Fruit fly (Drosophila melanogaster) whole organism, wandering third instar larva: ENCODE results near the gene CG34178.

Experiments used
- Abd-B ChIP-seq: fragments of >200 bp; optimal IDR thresholded peaks from 2 replicates; lab custom pipeline; 2017; ENCODE audit warnings: missing biosample characterization, missing genetic modification characterization
- CG32264 ChIP-seq: fragments of 200-800 bp; sonication (Bioruptor generic); optimal IDR thresholded peaks from 2 replicates; lab custom pipeline; 2016; ENCODE audit warnings: missing biosample characterization, missing genetic modification characterization
- CG9705 ChIP-seq: fragments of 200-800 bp; sonication (Bioruptor generic); optimal IDR thresholded peaks from 2 replicates; lab custom pipeline; 2018; ENCODE audit warnings: missing biosample characterization, mild to moderate bottlenecking, missing genetic modification characterization
- CrebA ChIP-seq: fragments of 200-800 bp; sonication (Bioruptor generic); optimal IDR thresholded peaks from 2 replicates; lab custom pipeline; 2016; ENCODE audit warnings: missing biosample characterization, mild to moderate bottlenecking, missing genetic modification characterization, borderline replicate concordance
- Dfd ChIP-seq: fragments of >200 bp; optimal IDR thresholded peaks from 2 replicates; lab custom pipeline; 2017; ENCODE audit warnings: missing biosample characterization, missing genetic modification characterization
- Dif ChIP-seq: fragments of 200-275, 200-300 bp; sonication (Bioruptor generic); optimal IDR thresholded peaks from 2 replicates; lab custom pipeline; 2018; ENCODE audit warnings: missing biosample characterization, missing genetic modification characterization; ENCODE audit not compliant: partially characterized antibody
- Hnf4 ChIP-seq: fragments of 200-800 bp; sonication (Bioruptor generic); optimal IDR thresholded peaks from 2 replicates; lab custom pipeline; 2016; ENCODE audit warnings: missing biosample characterization, mild to moderate bottlenecking, missing genetic modification characterization
- Hr78 ChIP-seq: fragments of >200 bp; optimal IDR thresholded peaks from 2 replicates; lab custom pipeline; 2017; ENCODE audit warnings: missing biosample characterization, missing genetic modification characterization
- Hr83 ChIP-seq: fragments of 200-300 bp; sonication (Bioruptor generic); optimal IDR thresholded peaks from 2 replicates; lab custom pipeline; 2016; ENCODE audit warnings: missing biosample characterization, mild to moderate bottlenecking, missing genetic modification characterization, moderate library complexity; ENCODE audit not compliant: poor library complexity, severe bottlenecking
- Mio ChIP-seq: sonication (Bioruptor generic); optimal IDR thresholded peaks from 2 replicates; lab custom pipeline; 2016; ENCODE audit warnings: missing biosample characterization, missing genetic modification characterization
- Myc ChIP-seq: fragments of >200 bp; optimal IDR thresholded peaks from 2 replicates; lab custom pipeline; 2017
- OdsH ChIP-seq: fragments of 200-800 bp; sonication (Bioruptor generic); optimal IDR thresholded peaks from 2 replicates; lab custom pipeline; 2016; ENCODE audit warnings: missing biosample characterization, mild to moderate bottlenecking, missing genetic modification characterization
- Sp1 ChIP-seq: fragments of 200-800 bp; sonication (Bioruptor generic); optimal IDR thresholded peaks from 3 replicates; lab custom pipeline; 2019; ENCODE audit warnings: missing biosample characterization, mild to moderate bottlenecking, missing genetic modification characterization, moderate library complexity
- brk ChIP-seq: fragments of 200-800 bp; sonication (Bioruptor generic); optimal IDR thresholded peaks from 2 replicates; lab custom pipeline; 2016; ENCODE audit warnings: missing biosample characterization, mild to moderate bottlenecking, missing genetic modification characterization
- dl ChIP-seq, 2 experiments: fragments of 175-275, 200-275 bp in 1 of 2; fragments of 200-275 bp in 1 of 2; sonication (Bioruptor generic); optimal IDR thresholded peaks; lab custom pipeline; 2018; ENCODE audit warnings: mild to moderate bottlenecking in 2 of 2, missing biosample characterization in 2 of 2, missing genetic modification characterization in 2 of 2, moderate library complexity in 2 of 2; ENCODE audit not compliant: partially characterized antibody in 2 of 2, insufficient read depth in 1 of 2
- foxo ChIP-seq, 2 experiments: fragments of 200-800 bp; sonication (Bioruptor generic); optimal IDR thresholded peaks; 2 replicates in 1 of 2; 3 replicates in 1 of 2; lab custom pipeline; 2016 to 2017; ENCODE audit warnings: missing biosample characterization in 2 of 2, missing genetic modification characterization in 2 of 2
- fru ChIP-seq: fragments of 200-800 bp; sonication (Bioruptor generic); optimal IDR thresholded peaks from 3 replicates; lab custom pipeline; 2016; ENCODE audit warnings: missing biosample characterization, mild to moderate bottlenecking, missing genetic modification characterization
- h ChIP-seq: fragments of 200-800 bp; sonication (Bioruptor generic); optimal IDR thresholded peaks from 3 replicates; lab custom pipeline; 2016; ENCODE audit warnings: missing biosample characterization, mild to moderate bottlenecking, missing genetic modification characterization
- jim ChIP-seq: fragments of 175-275, 200-325 bp; sonication (Bioruptor generic); optimal IDR thresholded peaks from 2 replicates; lab custom pipeline; 2016; ENCODE audit warnings: missing biosample characterization, mild to moderate bottlenecking, missing genetic modification characterization
- lola ChIP-seq: fragments of >200 bp; optimal IDR thresholded peaks from 2 replicates; lab custom pipeline; 2017; ENCODE audit warnings: missing biosample characterization, missing genetic modification characterization
- psq ChIP-seq: fragments of 200-800 bp; sonication (Bioruptor generic); optimal IDR thresholded peaks from 3 replicates; lab custom pipeline; 2017; ENCODE audit warnings: missing biosample characterization, mild to moderate bottlenecking, missing genetic modification characterization, moderate library complexity
- rgr ChIP-seq: fragments of 200-800 bp; sonication (Bioruptor generic); optimal IDR thresholded peaks from 3 replicates; lab custom pipeline; 2016; ENCODE audit warnings: missing biosample characterization, mild to moderate bottlenecking, missing genetic modification characterization
- tai ChIP-seq: sonication (Bioruptor generic); optimal IDR thresholded peaks from 2 replicates; lab custom pipeline; 2016; ENCODE audit warnings: missing biosample characterization, missing genetic modification characterization
- usp ChIP-seq: fragments of >200 bp; optimal IDR thresholded peaks from 2 replicates; lab custom pipeline; 2017; ENCODE audit warnings: missing biosample characterization, missing genetic modification characterization
- woc ChIP-seq: sonication (Bioruptor generic); optimal IDR thresholded peaks from 2 replicates; lab custom pipeline; 2016; ENCODE audit warnings: missing biosample characterization, mild to moderate bottlenecking, missing genetic modification characterization

CG34178 gene

DNA sequence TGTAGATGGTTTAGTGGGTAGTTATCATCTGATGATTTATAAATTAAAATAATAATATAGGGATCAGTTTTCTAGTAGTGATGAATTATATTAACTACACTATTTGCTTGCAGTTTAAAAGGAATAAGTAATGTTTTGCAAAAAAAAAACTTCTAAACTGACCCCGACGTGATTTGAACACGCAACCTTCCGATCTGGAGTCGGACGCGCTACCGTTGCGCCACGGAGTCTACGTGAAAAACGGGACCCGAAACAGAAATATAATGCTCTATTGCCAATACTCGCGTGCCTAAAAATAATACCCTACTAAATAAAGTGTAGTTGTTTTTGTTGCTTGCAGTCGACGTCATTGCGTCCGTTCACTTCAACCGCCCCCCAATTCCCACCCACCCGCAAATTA, 14.9 kb upstream of the CG34178 start:
- TF ChIP-seq CG32264 (GFP tag; lab: Kevin White, UChicago) (no peak), psq (GFP tag; lab: Kevin White, UChicago) (no peak), jim (GFP tag; lab: Kevin White, UChicago) (no peak), Hnf4 (GFP tag; lab: Kevin White, UChicago) (no peak), Myc (no peak), CrebA (no peak), lola (GFP tag; lab: Kevin White, UChicago) (no peak)

DNA sequence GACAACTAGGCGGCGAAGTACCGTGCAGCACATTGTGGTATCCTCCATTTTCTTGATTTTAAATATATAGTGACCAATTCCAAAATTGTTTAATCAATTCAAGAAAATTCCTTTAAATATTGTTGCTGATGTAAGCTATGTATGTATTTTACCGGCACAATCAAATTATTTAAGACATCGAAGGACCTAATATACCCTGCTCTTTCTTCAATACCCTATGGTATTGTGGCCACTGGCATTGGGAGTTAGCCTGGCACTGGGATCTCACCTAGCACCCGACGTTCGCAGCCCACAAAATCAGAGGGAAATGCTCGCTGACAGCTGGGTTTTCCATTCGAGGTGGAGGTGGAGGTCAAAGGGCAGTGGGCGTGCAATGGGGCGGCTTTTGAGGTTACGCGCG, 11.6 kb upstream of the CG34178 start:
- no peak for TF ChIP-seq Myc
- peak in 1 of 2 experiments; percentile 7 for TF ChIP-seq foxo (GFP tag; optimal IDR thresholded peaks at IDR 0.05; lab: Kevin White, UChicago)

DNA sequence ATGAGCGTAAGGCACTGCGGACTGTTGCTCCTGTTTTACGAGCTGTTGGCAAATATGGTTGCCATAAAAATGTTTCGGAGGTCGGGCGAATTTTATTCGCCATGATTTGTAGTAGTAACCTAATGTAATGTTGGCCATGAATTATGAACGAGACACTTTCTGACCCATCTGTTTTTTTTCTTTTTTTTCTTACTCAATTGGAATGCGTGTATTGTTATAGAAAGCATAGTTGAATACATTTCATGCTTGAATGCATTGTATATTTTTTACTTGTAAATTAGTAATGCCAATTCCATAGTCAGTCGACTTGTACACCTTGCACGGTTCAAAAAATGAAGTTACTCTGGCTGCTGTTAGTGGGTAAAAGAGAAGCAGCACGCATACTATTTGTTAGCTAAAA, 3.8 kb downstream of the CG34178 start, which contains the start of gene CG43056:
CG43056 (plus strand) TSS at position 301 of the 400 bp plus-strand sequence.
- TF ChIP-seq rgr (GFP tag; lab: Kevin White, UChicago) (no peak), Hr78 (GFP tag; lab: Kevin White, UChicago) (no peak), brk (no peak), Hr83 (no peak), psq (GFP tag; lab: Kevin White, UChicago) (no peak), jim (GFP tag; lab: Kevin White, UChicago) (no peak), usp (GFP tag; lab: Kevin White, UChicago) (no peak), tai (GFP tag; lab: Kevin White, UChicago) (no peak), fru (GFP tag; lab: Kevin White, UChicago) (no peak)
- TF ChIP-seq, all 38 proteins: peak for 0

DNA sequence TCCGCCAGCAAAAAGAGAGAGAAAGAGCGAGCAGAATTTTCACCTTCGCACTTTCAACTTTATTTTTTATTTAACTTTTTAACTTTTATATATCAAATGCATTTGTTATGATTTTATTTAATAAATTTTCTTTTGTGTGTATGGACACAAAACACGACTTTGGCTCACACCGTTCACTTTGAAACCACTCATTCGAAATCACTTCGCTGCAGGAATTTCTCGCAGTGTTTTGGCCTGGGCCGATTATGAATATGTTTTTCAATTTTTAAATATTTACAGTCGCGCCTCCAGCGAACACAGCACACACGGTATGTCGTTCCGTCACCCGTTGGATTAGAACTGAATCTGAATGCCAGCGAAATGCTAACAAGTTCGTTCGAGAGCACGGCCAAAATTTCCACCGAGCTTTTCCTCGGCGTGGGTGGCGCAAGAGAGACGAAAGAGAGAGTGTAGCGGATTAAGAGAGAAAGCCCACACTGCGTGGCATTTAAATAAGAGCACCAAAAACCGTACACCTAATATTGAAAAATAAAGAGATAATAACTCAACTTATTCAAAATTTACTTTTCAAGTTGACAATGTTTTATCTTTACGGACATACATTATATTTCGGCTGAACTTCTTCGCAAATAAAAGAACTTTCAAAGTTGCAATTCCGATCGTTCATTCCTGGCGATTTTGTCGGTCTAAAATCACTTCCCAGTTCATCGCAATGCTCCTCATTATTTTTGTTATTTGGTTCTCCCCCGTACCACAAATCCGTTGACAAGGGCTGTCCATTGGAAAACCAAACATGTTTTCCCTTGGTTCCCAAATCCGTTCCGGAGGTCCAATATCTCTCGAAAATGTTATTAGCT, 7.4 kb downstream of the CG34178 start, which contains the start of gene CG15431:
CG15431 (minus strand) TSS at position 402 of the 857 bp plus-strand sequence.
- TF ChIP-seq Dif (GFP tag; lab: Kevin White, UChicago), result no peak
- no peak for TF ChIP-seq rgr (GFP tag; lab: Kevin White, UChicago)
- no peak for TF ChIP-seq CrebA

DNA sequence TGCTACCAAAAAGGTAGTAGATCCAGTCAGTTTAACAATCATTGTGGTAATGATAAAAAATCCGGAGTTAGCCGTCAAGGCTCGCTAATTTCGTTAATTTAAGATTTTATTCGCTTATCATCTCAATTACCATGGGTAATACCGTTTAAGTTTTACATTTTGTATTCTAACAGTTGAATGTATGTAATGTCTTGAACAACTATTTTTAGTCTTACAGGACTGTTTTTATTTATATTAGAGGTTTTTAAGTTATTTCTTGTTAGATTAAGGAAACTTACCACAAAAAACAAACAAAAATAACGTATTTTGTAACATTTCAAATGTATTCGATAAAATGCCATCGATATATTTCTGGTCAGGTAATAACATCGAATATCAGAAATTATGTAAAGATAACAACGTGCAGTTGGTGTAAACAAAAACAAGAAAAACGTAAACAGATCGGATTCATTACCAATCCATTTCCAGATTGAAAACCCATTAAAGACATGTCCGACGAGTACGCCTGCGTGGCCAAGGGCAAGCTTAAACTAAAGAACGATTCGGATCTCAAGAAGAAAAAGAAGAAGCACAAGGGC, 8.4 kb downstream of the CG34178 start, which contains the start of the genes Sfp24F and CG15432:
Sfp24F (minus strand) TSS at position 51 of the 578 bp plus-strand sequence.
CG15432 (plus strand) TSS at position 311 of the 578 bp plus-strand sequence.
- TF ChIP-seq CG9705 (GFP tag; lab: Kevin White, UChicago) (no peak), Abd-B (no peak), tai (GFP tag; lab: Kevin White, UChicago) (no peak), h (no peak), OdsH (GFP tag; lab: Kevin White, UChicago) (no peak), dl (GFP tag; optimal IDR thresholded peaks at IDR 0.05; lab: Kevin White, UChicago; ENCODE audit: insufficient read depth in 1 of 2, partially characterized antibody in 2 of 2) (no peak), Mio (GFP tag; lab: Kevin White, UChicago) (no peak), psq (GFP tag; lab: Kevin White, UChicago) (no peak), Dif (GFP tag; lab: Kevin White, UChicago) (no peak), woc (no peak), foxo (GFP tag; optimal IDR thresholded peaks at IDR 0.05; lab: Kevin White, UChicago) (no peak), CG32264 (GFP tag; lab: Kevin White, UChicago) (no peak), Dfd (GFP tag; lab: Kevin White, UChicago) (no peak), rgr (GFP tag; lab: Kevin White, UChicago) (no peak)

DNA sequence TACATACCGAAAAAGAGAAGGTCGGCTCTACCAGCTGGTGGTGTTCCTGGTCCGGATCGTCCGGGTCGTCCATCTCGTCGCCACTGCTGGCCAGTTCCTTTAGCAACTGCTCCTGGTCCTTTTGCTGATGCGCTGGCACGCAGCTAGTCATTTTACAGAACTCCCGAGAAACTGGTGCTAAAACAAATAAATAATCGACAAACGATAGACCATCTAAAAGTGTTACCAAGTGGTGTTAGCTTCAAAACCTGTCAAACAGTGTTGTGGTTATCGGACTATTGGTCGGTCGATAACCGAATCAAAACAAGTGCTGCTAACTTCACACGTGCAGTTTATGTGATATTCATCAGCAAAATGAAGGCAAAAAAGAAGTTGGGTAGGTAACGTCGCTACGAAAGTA, 10.7 kb downstream of the CG34178 start, which contains the start of the genes morgue and Elp3:
morgue (minus strand) TSS at position 224 of the 400 bp plus-strand sequence.
Elp3 (plus strand) TSS at position 276 of the 400 bp plus-strand sequence.
- TF ChIP-seq Sp1 (GFP tag; lab: Kevin White, UChicago) (no peak), Myc (peak; percentile 34), CG9705 (GFP tag; lab: Kevin White, UChicago) (no peak), Mio (GFP tag; lab: Kevin White, UChicago) (no peak)
